Fruit fly (Drosophila melanogaster) whole organism, adult: ENCODE data around the gene mid.

Source experiments
- CG11617 ChIP-seq: fragments of 200-800 bp; sonication (Bioruptor generic); optimal IDR thresholded peaks from 2 replicates; lab custom pipeline; 2017; ENCODE audit warnings: mild to moderate bottlenecking, missing biosample characterization, missing genetic modification reagents, missing genetic modification characterization
- CG14711 ChIP-seq: fragments of 200-800 bp; sonication (Bioruptor generic); optimal IDR thresholded peaks from 2 replicates; lab custom pipeline; 2018; ENCODE audit warnings: missing biosample characterization, mild to moderate bottlenecking, missing genetic modification characterization, moderate library complexity
- CG1620 ChIP-seq: fragments of 200-800 bp; sonication (Bioruptor generic); optimal IDR thresholded peaks from 2 replicates; lab custom pipeline; 2016; ENCODE audit warnings: missing biosample characterization, missing genetic modification characterization
- CG7045 ChIP-seq: fragments of 200-800 bp; sonication (Bioruptor generic); optimal IDR thresholded peaks from 2 replicates; lab custom pipeline; 2017; ENCODE audit warnings: missing biosample characterization, mild to moderate bottlenecking, missing genetic modification characterization
- Clk ChIP-seq: fragments of 200-800 bp; sonication (Bioruptor generic); optimal IDR thresholded peaks from 2 replicates; lab custom pipeline; 2017; ENCODE audit warnings: missing biosample characterization, missing genetic modification characterization
- Hr96 ChIP-seq: fragments of 200-800 bp; sonication (Bioruptor generic); optimal IDR thresholded peaks from 2 replicates; lab custom pipeline; 2016; ENCODE audit warnings: missing biosample characterization, missing genetic modification characterization
- bab1 ChIP-seq: fragments of 200-800 bp; sonication (Bioruptor generic); optimal IDR thresholded peaks from 3 replicates; lab custom pipeline; 2019; ENCODE audit warnings: missing biosample characterization, mild to moderate bottlenecking, missing genetic modification characterization, moderate library complexity
- cic ChIP-seq: fragments of 200-800 bp; sonication (Bioruptor generic); optimal IDR thresholded peaks from 2 replicates; lab custom pipeline; 2017; ENCODE audit warnings: missing biosample characterization, mild to moderate bottlenecking, missing genetic modification characterization, moderate library complexity
- kay ChIP-seq: fragments of 200-800 bp; sonication (Bioruptor generic); peaks from one replicate; lab custom pipeline; 2016; ENCODE audit warnings: missing biosample characterization, missing genetic modification characterization, borderline replicate concordance
- ovo ChIP-seq: fragments of 200-800 bp; sonication (Bioruptor generic); optimal IDR thresholded peaks from 2 replicates; lab custom pipeline; 2016; ENCODE audit warnings: missing biosample characterization, missing genetic modification characterization
- pad ChIP-seq: fragments of 200-800 bp; sonication (Bioruptor generic); optimal IDR thresholded peaks from 3 replicates; lab custom pipeline; 2017; ENCODE audit warnings: missing biosample characterization, missing genetic modification characterization, mild to moderate bottlenecking, moderate library complexity, missing genetic modification reagents
- tj ChIP-seq: fragments of 200-800 bp; sonication (Bioruptor generic); optimal IDR thresholded peaks from 3 replicates; lab custom pipeline; 2017; ENCODE audit warnings: missing biosample characterization, mild to moderate bottlenecking, missing genetic modification characterization, moderate library complexity
- toe ChIP-seq: fragments of 200-800 bp; sonication (Bioruptor generic); optimal IDR thresholded peaks from 2 replicates; lab custom pipeline; 2016; ENCODE audit warnings: missing biosample characterization, missing genetic modification characterization

DNA sequence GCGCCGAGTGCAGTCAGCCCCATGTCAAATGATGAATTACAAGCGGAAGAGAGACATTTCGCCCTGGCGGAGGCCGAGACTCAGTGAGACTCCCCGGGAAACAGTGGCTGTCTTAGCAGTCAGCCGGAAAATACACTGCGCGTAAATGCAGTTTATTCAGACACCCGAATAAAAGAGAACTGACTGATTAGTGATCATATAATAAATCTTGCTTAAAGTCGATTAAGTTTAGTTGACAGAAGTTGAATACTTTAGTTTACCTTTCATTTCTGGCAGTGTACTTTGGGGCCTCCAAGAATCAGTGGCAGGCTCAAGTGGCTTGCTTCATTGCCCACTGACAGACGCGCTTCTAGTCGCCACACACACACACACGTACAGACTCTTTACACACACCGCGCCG lies 29.8 kb downstream of the mid start:
- TF ChIP-seq bab1 (GFP tag; lab: Kevin White, UChicago), result no peak
- no peak for TF ChIP-seq Hr96 (GFP tag; lab: Kevin White, UChicago)
- TF ChIP-seq Clk (GFP tag; lab: Kevin White, UChicago), result no peak
- TF ChIP-seq CG14711 (tag; lab: Kevin White, UChicago), result no peak
- TF ChIP-seq CG7045 (GFP tag; lab: Kevin White, UChicago), result no peak
- no peak for TF ChIP-seq cic (GFP tag; lab: Kevin White, UChicago)
- TF ChIP-seq CG11617 (GFP tag; lab: Kevin White, UChicago), result no peak
- TF ChIP-seq tj (GFP tag; lab: Kevin White, UChicago), result no peak
- no peak for TF ChIP-seq pad (GFP tag; lab: Kevin White, UChicago)
- no peak for TF ChIP-seq ovo (GFP tag; lab: Kevin White, UChicago)
- no peak for TF ChIP-seq toe (GFP tag; lab: Kevin White, UChicago)
- TF ChIP-seq kay, result no peak
- no peak for TF ChIP-seq CG1620 (GFP tag; lab: Kevin White, UChicago)
